Fruit fly (Drosophila melanogaster): Measurements from ENCODE around the gene Ubr1.
A peak's percentile ranks its signal among the peaks of the same experiment; 100 is the strongest.

The Ubr1 gene

dm6 chrX:16968148-16968823, at the start of gene Ubr1 (continued):
- peak; percentile 48 for TF ChIP-seq jumu (GFP tag; optimal IDR thresholded peaks at IDR 0.05)
- no peak for TF ChIP-seq Sox102F (GFP tag; optimal IDR thresholded peaks at IDR 0.05)
- TF ChIP-seq kay (GFP tag; optimal IDR thresholded peaks at IDR 0.05) = no peak
- peak; percentile 9 for TF ChIP-seq bcd (GFP tag; optimal IDR thresholded peaks at IDR 0.05)
- TF ChIP-seq CG16813 (GFP tag; IDR thresholded peaks at IDR 0.05; ENCODE audit: partially characterized antibody) = peak; percentile 95
- TF ChIP-seq CG6254 (GFP tag; optimal IDR thresholded peaks at IDR 0.05) = no peak
- no peak for TF ChIP-seq CG10321 (GFP tag; IDR thresholded peaks at IDR 0.05)
- TF ChIP-seq fu2 (GFP tag; optimal IDR thresholded peaks at IDR 0.05) = no peak
- no peak for TF ChIP-seq Dip3 (GFP tag; optimal IDR thresholded peaks at IDR 0.05)
- no peak for TF ChIP-seq Xbp1 (GFP tag; optimal IDR thresholded peaks at IDR 0.05)
- TF ChIP-seq trh (GFP tag; optimal IDR thresholded peaks at IDR 0.05) = no peak
- TF ChIP-seq Poxn (GFP tag; IDR thresholded peaks at IDR 0.05) = no peak
- peak; percentile 37 for TF ChIP-seq slbo (GFP tag; IDR thresholded peaks at IDR 0.05)
- TF ChIP-seq mam (GFP tag; optimal IDR thresholded peaks at IDR 0.05) = peak; percentile 6
- TF ChIP-seq CoRest (tag; optimal IDR thresholded peaks at IDR 0.05) = peak; percentile 24
- no peak for TF ChIP-seq kni (GFP tag; optimal IDR thresholded peaks at IDR 0.05)
- no peak for TF ChIP-seq CG5180 (GFP tag; optimal IDR thresholded peaks at IDR 0.05)
- TF ChIP-seq tap (tag; optimal IDR thresholded peaks at IDR 0.05) = no peak
- peak; percentile 91 for TF ChIP-seq knrl (GFP tag; IDR thresholded peaks at IDR 0.05; ENCODE audit: partially characterized antibody)
- TF ChIP-seq her (GFP tag; optimal IDR thresholded peaks at IDR 0.05) = peak; percentile 38
- peak; percentile 95 for TF ChIP-seq amos (GFP tag; IDR thresholded peaks at IDR 0.05; ENCODE audit: partially characterized antibody)
- TF ChIP-seq en (GFP tag; optimal IDR thresholded peaks at IDR 0.05) = no peak
- TF ChIP-seq Rx (GFP tag; IDR thresholded peaks at IDR 0.05) = no peak
- no peak for TF ChIP-seq CG1233 (GFP tag; optimal IDR thresholded peaks at IDR 0.05)
- no peak for TF ChIP-seq kah (GFP tag; optimal IDR thresholded peaks at IDR 0.05)
- TF ChIP-seq vfl (GFP tag; optimal IDR thresholded peaks at IDR 0.05) = no peak
- TF ChIP-seq ems (GFP tag; optimal IDR thresholded peaks at IDR 0.05) = no peak
- peak; percentile 16 for TF ChIP-seq ERR (GFP tag; optimal IDR thresholded peaks at IDR 0.05)
- TF ChIP-seq Neu2 (GFP tag; optimal IDR thresholded peaks at IDR 0.05; ENCODE audit: borderline replicate concordance) = no peak
- no peak for TF ChIP-seq Awh (GFP tag; IDR thresholded peaks at IDR 0.05)
- TF ChIP-seq HmgD (GFP tag; optimal IDR thresholded peaks at IDR 0.05) = peak; percentile 85
- peak; percentile 83 for TF ChIP-seq Drgx (GFP tag; IDR thresholded peaks at IDR 0.05)
- TF ChIP-seq btn (GFP tag; optimal IDR thresholded peaks at IDR 0.05) = no peak
- TF ChIP-seq da (GFP tag; optimal IDR thresholded peaks at IDR 0.05) = no peak
- no peak for TF ChIP-seq CG16815 (GFP tag; optimal IDR thresholded peaks at IDR 0.05)
- no peak for TF ChIP-seq pnt (GFP tag; optimal IDR thresholded peaks at IDR 0.05)
- peak in 1 of 2 experiments; percentile 6 for TF ChIP-seq crp (GFP tag; optimal IDR thresholded peaks at IDR 0.05)
- peak; percentile 34 for TF ChIP-seq gsb-n (tag; optimal IDR thresholded peaks at IDR 0.05)
- peak; percentile 32; the same call in 1 of the 2 replicates for TF ChIP-seq CG2129 (GFP tag; IDR thresholded peaks at IDR 0.05; ENCODE audit: partially characterized antibody)
- TF ChIP-seq CG12659 (GFP tag; optimal IDR thresholded peaks at IDR 0.05) = peak; percentile 67
- TF ChIP-seq twi (tag; optimal IDR thresholded peaks at IDR 0.05) = no peak
- TF ChIP-seq psq (GFP tag; optimal IDR thresholded peaks at IDR 0.05) = no peak
- no peak for TF ChIP-seq CG3838 (GFP tag; optimal IDR thresholded peaks at IDR 0.05)
- TF ChIP-seq Hmr (GFP tag; optimal IDR thresholded peaks at IDR 0.05) = peak; percentile 33
- no peak for TF ChIP-seq D19A (tag; optimal IDR thresholded peaks at IDR 0.05)
- TF ChIP-seq gt (GFP tag; IDR thresholded peaks at IDR 0.05) = no peak
- peak; percentile 45 for TF ChIP-seq sob (GFP tag; IDR thresholded peaks at IDR 0.05)
- TF ChIP-seq seq (GFP tag; IDR thresholded peaks at IDR 0.05) = no peak
- peak; percentile 95 for TF ChIP-seq CG42726 (GFP tag; IDR thresholded peaks at IDR 0.05; ENCODE audit: partially characterized antibody)
- no peak for TF ChIP-seq al (GFP tag; IDR thresholded peaks at IDR 0.05)

Measured in whole organism, embryonic.